Fruit fly (Drosophila melanogaster) whole organism, pupa: Measurements from ENCODE around the gene yellow-c.

Source experiments
- CG15710 ChIP-seq: fragments of 200-800 bp; sonication (Bioruptor generic); optimal IDR thresholded peaks from 2 replicates; lab custom pipeline; 2018; ENCODE audit warnings: missing biosample characterization, mild to moderate bottlenecking, missing genetic modification characterization, moderate library complexity
- CG4496 ChIP-seq: fragments of 200-800 bp; sonication (Bioruptor generic); IDR thresholded peaks from 3 replicates; pipeline ENCODE4 v1.3.6; 2022; ENCODE audit warnings: missing biosample characterization, missing genetic modification characterization
- gl ChIP-seq: fragments of 200-800 bp; sonication (Bioruptor generic); optimal IDR thresholded peaks from 2 replicates; lab custom pipeline; 2018; ENCODE audit warnings: missing biosample characterization, mild to moderate bottlenecking, missing genetic modification characterization
- rn ChIP-seq: fragments of 200-800 bp; sonication (Bioruptor generic); IDR thresholded peaks from 2 replicates; pipeline ENCODE4 v1.3.6; 2022; ENCODE audit warnings: missing biosample characterization, missing genetic modification characterization

DNA sequence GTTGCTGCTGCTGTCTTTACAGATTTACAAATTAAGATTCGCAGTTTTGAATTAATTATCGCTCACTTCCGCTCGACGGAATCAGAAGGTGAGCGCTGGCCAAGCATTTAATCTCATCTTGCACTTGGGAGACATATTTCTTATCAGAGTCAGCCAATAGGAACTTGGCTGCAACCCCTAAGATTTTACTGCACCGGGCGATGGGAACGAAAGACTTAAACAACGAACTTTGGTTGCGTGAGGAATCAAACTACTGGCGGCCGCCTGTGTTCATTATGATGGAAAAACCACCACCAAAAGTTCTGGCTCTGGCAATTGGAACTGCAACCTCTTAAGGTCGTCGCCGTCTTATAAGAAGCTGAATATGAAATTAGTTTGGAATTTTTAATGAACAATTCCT lies 8.5 kb downstream of the yellow-c start:
- TF ChIP-seq gl = no peak
- no peak for TF ChIP-seq rn (GFP tag; lab: Robert Waterston, UW)
- no peak for TF ChIP-seq CG4496 (GFP tag; lab: Robert Waterston, UW)
- no peak for TF ChIP-seq CG15710 (tag; lab: Kevin White, UChicago)
